Fruit fly (Drosophila melanogaster) whole organism, adult: ENCODE data around the gene eys.

Experiments used
- CG11617 ChIP-seq: fragments of 200-800 bp; sonication (Bioruptor generic); optimal IDR thresholded peaks from 2 replicates; lab custom pipeline; 2017; ENCODE audit warnings: mild to moderate bottlenecking, missing biosample characterization, missing genetic modification reagents, missing genetic modification characterization
- CG12768 ChIP-seq: fragments of 200-800 bp; sonication (Bioruptor generic); optimal IDR thresholded peaks from 2 replicates; lab custom pipeline; 2017; ENCODE audit warnings: missing biosample characterization, missing genetic modification characterization, mild to moderate bottlenecking, moderate library complexity, missing genetic modification reagents
- CG14711 ChIP-seq: fragments of 200-800 bp; sonication (Bioruptor generic); optimal IDR thresholded peaks from 2 replicates; lab custom pipeline; 2018; ENCODE audit warnings: missing biosample characterization, mild to moderate bottlenecking, missing genetic modification characterization, moderate library complexity
- CG1620 ChIP-seq: fragments of 200-800 bp; sonication (Bioruptor generic); optimal IDR thresholded peaks from 2 replicates; lab custom pipeline; 2016; ENCODE audit warnings: missing biosample characterization, missing genetic modification characterization
- CG33017 ChIP-seq: fragments of 200-800 bp; sonication (Bioruptor generic); optimal IDR thresholded peaks from 2 replicates; lab custom pipeline; 2018; ENCODE audit warnings: missing biosample characterization, mild to moderate bottlenecking, missing genetic modification characterization, moderate library complexity
- CG5204 ChIP-seq: fragments of 200-800 bp; sonication (Bioruptor generic); optimal IDR thresholded peaks from 2 replicates; lab custom pipeline; 2016; ENCODE audit warnings: missing biosample characterization, missing genetic modification characterization
- CG7045 ChIP-seq: fragments of 200-800 bp; sonication (Bioruptor generic); optimal IDR thresholded peaks from 2 replicates; lab custom pipeline; 2017; ENCODE audit warnings: missing biosample characterization, mild to moderate bottlenecking, missing genetic modification characterization
- CG7101 ChIP-seq: fragments of 200-800 bp; sonication (Bioruptor generic); optimal IDR thresholded peaks from 2 replicates; lab custom pipeline; 2018; ENCODE audit warnings: missing biosample characterization, mild to moderate bottlenecking, missing genetic modification characterization, moderate library complexity
- Clk ChIP-seq: fragments of 200-800 bp; sonication (Bioruptor generic); optimal IDR thresholded peaks from 2 replicates; lab custom pipeline; 2017; ENCODE audit warnings: missing biosample characterization, missing genetic modification characterization
- Crg-1 ChIP-seq: fragments of 200-800 bp; sonication (Bioruptor generic); optimal IDR thresholded peaks from 2 replicates; lab custom pipeline; 2016; ENCODE audit warnings: missing biosample characterization, missing genetic modification characterization
- Hr96 ChIP-seq: fragments of 200-800 bp; sonication (Bioruptor generic); optimal IDR thresholded peaks from 2 replicates; lab custom pipeline; 2016; ENCODE audit warnings: missing biosample characterization, missing genetic modification characterization
- Mnt ChIP-seq: fragments of 200-800 bp; sonication (Bioruptor generic); optimal IDR thresholded peaks from 2 replicates; lab custom pipeline; 2016; ENCODE audit warnings: missing biosample characterization, mild to moderate bottlenecking, missing genetic modification characterization
- bab1 ChIP-seq: fragments of 200-800 bp; sonication (Bioruptor generic); optimal IDR thresholded peaks from 3 replicates; lab custom pipeline; 2019; ENCODE audit warnings: missing biosample characterization, mild to moderate bottlenecking, missing genetic modification characterization, moderate library complexity
- cic ChIP-seq: fragments of 200-800 bp; sonication (Bioruptor generic); optimal IDR thresholded peaks from 2 replicates; lab custom pipeline; 2017; ENCODE audit warnings: missing biosample characterization, mild to moderate bottlenecking, missing genetic modification characterization, moderate library complexity
- cnc ChIP-seq, 2 experiments: fragments of >200 bp; optimal IDR thresholded peaks; 2 replicates each; lab custom pipeline; 2017
- kay ChIP-seq: fragments of 200-800 bp; sonication (Bioruptor generic); peaks from one replicate; lab custom pipeline; 2016; ENCODE audit warnings: missing biosample characterization, missing genetic modification characterization, borderline replicate concordance
- ovo ChIP-seq: fragments of 200-800 bp; sonication (Bioruptor generic); optimal IDR thresholded peaks from 2 replicates; lab custom pipeline; 2016; ENCODE audit warnings: missing biosample characterization, missing genetic modification characterization
- pad ChIP-seq: fragments of 200-800 bp; sonication (Bioruptor generic); optimal IDR thresholded peaks from 3 replicates; lab custom pipeline; 2017; ENCODE audit warnings: missing biosample characterization, missing genetic modification characterization, mild to moderate bottlenecking, moderate library complexity, missing genetic modification reagents
- tj ChIP-seq: fragments of 200-800 bp; sonication (Bioruptor generic); optimal IDR thresholded peaks from 3 replicates; lab custom pipeline; 2017; ENCODE audit warnings: missing biosample characterization, mild to moderate bottlenecking, missing genetic modification characterization, moderate library complexity
- toe ChIP-seq: fragments of 200-800 bp; sonication (Bioruptor generic); optimal IDR thresholded peaks from 2 replicates; lab custom pipeline; 2016; ENCODE audit warnings: missing biosample characterization, missing genetic modification characterization

eys gene

DNA sequence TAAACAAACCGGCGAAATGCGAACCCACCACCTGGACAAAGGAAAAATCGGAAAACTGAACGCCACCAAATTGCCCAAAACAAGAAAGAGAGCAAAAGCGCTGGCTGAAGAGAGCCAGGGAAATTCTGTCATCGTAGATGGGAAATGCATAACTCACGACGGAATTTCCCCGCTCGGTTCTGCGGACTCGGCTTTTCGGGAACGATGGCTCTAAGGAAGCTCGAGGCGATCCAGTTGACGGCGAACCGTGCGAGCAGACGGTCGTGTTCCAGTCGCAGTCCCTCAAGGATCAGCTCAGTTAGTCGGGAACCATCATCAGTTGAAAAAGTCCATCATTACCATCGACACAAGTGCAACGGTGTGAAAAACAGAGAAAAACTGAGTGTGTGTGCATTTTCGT lies at the start of gene eys:
TSS of gene eys (plus strand) at position 232 of the 400 bp plus-strand sequence.
- TF ChIP-seq toe (GFP tag; lab: Kevin White, UChicago) (no peak), CG5204 (GFP tag; lab: Kevin White, UChicago) (no peak), CG14711 (tag; lab: Kevin White, UChicago) (no peak), cnc (optimal IDR thresholded peaks at IDR 0.05; lab: Kevin White, UChicago) (no peak), cic (no peak), ovo (GFP tag; lab: Kevin White, UChicago) (no peak), CG7045 (GFP tag; lab: Kevin White, UChicago) (no peak), kay (GFP tag; lab: Kevin White, UChicago) (no peak), CG12768 (GFP tag; lab: Kevin White, UChicago) (no peak), pad (GFP tag; lab: Kevin White, UChicago) (no peak), tj (GFP tag; lab: Kevin White, UChicago) (no peak), Clk (GFP tag; lab: Kevin White, UChicago) (no peak), CG33017 (tag; lab: Kevin White, UChicago) (no peak), CG11617 (no peak), Crg-1 (GFP tag; lab: Kevin White, UChicago) (no peak), CG1620 (GFP tag; lab: Kevin White, UChicago) (no peak), Mnt (no peak), bab1 (GFP tag; lab: Kevin White, UChicago) (no peak), Hr96 (GFP tag; lab: Kevin White, UChicago) (no peak), CG7101 (no peak)

- TF ChIP-seq cic = no peak
These were observed 48.3 kb upstream of the eys start, which contains the start of gene CG4270 for dm6 chr2L:2263142-2263541. TSS of gene CG4270 (plus strand) at chr2L:2263442.

DNA sequence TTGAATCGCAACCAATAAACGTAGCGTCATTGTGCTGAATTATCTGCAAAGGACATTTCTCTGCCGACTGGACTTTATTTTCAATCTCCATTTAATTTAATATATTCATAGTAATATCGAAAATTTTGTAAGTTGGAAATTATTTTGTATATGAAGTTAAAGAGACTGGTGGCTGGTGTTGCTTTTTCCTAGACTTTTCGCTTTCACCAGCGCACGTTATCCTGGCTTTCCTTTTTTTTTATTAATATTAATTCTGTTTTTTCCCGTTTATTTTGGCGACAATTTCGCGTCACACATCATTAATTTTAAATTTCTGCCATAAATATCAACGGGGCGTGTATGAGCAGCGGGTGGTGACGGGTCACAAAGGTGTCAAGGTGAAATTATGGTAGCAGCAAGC lies 46.3 kb upstream of the eys start, which contains the start of gene CG34049:
TSS of gene CG34049 (minus strand) at position 101 of the 400 bp plus-strand sequence.
- TF ChIP-seq tj (GFP tag; lab: Kevin White, UChicago) = no peak
- TF ChIP-seq pad (GFP tag; lab: Kevin White, UChicago) = no peak
- no peak for TF ChIP-seq Crg-1 (GFP tag; lab: Kevin White, UChicago)
- no peak for TF ChIP-seq CG11617
- no peak for TF ChIP-seq bab1 (GFP tag; lab: Kevin White, UChicago)
- no peak for TF ChIP-seq ovo (GFP tag; lab: Kevin White, UChicago)
- TF ChIP-seq CG1620 (GFP tag; lab: Kevin White, UChicago) = no peak
- TF ChIP-seq kay (GFP tag; lab: Kevin White, UChicago) = no peak
- TF ChIP-seq CG5204 (GFP tag; lab: Kevin White, UChicago) = no peak
- no peak for TF ChIP-seq CG14711 (tag; lab: Kevin White, UChicago)
- TF ChIP-seq Hr96 (GFP tag; lab: Kevin White, UChicago) = no peak
- TF ChIP-seq toe (GFP tag; lab: Kevin White, UChicago) = no peak
- no peak for TF ChIP-seq CG7045 (GFP tag; lab: Kevin White, UChicago)
- TF ChIP-seq CG7101 = no peak

DNA sequence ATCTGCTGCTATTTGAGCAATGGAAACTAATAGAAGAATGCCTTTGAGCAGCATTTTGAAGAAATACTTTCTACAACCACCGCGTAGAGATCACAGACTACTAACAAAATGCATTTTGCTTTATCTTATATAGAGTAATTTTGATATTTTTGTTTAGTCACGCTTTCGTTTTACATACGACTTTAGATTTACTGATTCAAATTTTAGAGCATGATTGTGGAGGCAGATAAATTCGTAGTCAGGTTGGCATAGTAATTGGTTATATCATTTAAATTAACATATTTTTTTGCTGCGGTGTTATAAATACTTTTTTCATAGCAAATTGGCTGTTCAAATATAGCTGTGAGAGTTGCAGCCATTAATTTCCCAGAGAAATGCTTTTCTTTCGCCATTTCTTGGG lies 42.4 kb upstream of the eys start, which contains the start of gene CG17242:
TSS of gene CG17242 (minus strand) at position 101 of the 400 bp plus-strand sequence.
- TF ChIP-seq cic (no peak), CG7045 (GFP tag; lab: Kevin White, UChicago) (no peak), Crg-1 (GFP tag; lab: Kevin White, UChicago) (no peak)

dm6 chr2L:2284863-2285262 lies 26.6 kb upstream of the eys start, which contains the start of gene CG4271:
TSS of gene CG4271 (plus strand) at chr2L:2285163.
- no peak for TF ChIP-seq bab1 (GFP tag; lab: Kevin White, UChicago)

- no peak for TF ChIP-seq pad (GFP tag; lab: Kevin White, UChicago)
These were observed 24.7 kb upstream of the eys start, which contains the start of gene CG31681 for dm6 chr2L:2286773-2287172. TSS of gene CG31681 (minus strand) at chr2L:2286873.

DNA sequence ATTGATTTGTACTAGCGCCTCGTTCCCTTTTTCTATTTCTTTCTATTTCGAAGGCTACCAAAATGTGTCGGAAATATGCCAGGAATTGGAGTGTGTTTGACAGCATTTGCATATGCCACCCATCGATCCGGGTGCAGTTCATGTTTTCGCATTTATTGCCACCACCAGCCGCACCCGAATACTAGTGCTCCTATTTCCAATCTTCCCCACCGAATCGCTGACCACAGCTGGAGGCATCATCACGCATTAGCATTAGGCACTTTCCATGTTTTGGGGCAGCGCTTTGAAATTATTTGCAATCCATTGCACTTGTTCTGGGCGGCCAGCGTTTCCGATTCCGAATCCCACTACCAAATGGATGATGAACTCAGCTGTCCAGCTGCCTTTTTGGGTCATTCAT lies 23.7 kb upstream of the eys start, which contains the start of gene CG42658:
TSS of gene CG42658 (minus strand) at position 101 of the 400 bp plus-strand sequence.
- TF ChIP-seq Hr96 (GFP tag; lab: Kevin White, UChicago) (no peak), ovo (GFP tag; lab: Kevin White, UChicago) (no peak), kay (GFP tag; lab: Kevin White, UChicago) (no peak), Clk (GFP tag; lab: Kevin White, UChicago) (no peak), CG33017 (tag; lab: Kevin White, UChicago) (no peak), CG14711 (tag; lab: Kevin White, UChicago) (no peak)

DNA sequence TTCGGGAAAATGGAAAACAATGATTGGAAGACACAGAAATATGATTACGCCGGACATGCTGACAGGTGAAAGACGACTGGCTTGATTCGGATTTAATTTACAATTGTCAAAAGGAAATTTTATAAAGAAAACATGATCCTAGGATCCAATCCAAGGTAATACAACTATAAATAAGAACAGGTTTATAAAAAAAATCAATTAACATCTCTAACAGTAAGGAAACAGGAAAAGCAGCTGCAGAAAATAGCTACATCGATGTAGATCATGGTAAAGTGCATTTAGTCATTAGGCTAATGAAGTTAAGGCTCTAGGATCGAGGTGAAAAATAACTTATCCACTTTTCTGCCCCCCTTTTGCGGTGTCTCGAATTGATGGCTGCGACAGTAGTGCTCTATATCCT lies 22.2 kb upstream of the eys start, which contains the start of gene CG17237:
TSS of gene CG17237 (minus strand) at position 101 of the 400 bp plus-strand sequence.
- TF ChIP-seq CG7045 (GFP tag; lab: Kevin White, UChicago) = no peak
